Worm (Caenorhabditis elegans) whole organism, L3 larva: ENCODE measurements around the gene Y82E9BR.10.
"Not testable (repeated sequence)": the region's sequence is repeated elsewhere in the genome, so short reads cannot be mapped to it uniquely, and the experiment has no call there.

Experiments
- R02D3.7 ChIP-seq: fragments of 150-350 bp; optimal IDR thresholded peaks from 2 replicates; lab custom pipeline; 2014; ENCODE audit warnings: missing biosample characterization, missing genetic modification characterization
- ZK546.5 ChIP-seq: sonication (generic microtip); optimal IDR thresholded peaks from 2 replicates; lab custom pipeline; 2017; ENCODE audit warnings: missing biosample characterization, missing genetic modification characterization
- aly-2 ChIP-seq: fragments of 150-350 bp; optimal IDR thresholded peaks from 2 replicates; lab custom pipeline; 2014; ENCODE audit warnings: missing biosample characterization, missing genetic modification characterization
- ama-1 ChIP-seq: fragments of 150-350 bp; optimal IDR thresholded peaks from 2 replicates; lab custom pipeline; 2018
- ceh-16 ChIP-seq: sonication (generic microtip); optimal IDR thresholded peaks from 2 replicates; lab custom pipeline; 2017; ENCODE audit warnings: missing biosample characterization, missing genetic modification characterization
- ceh-28 ChIP-seq: fragments of 150-350 bp; optimal IDR thresholded peaks from 2 replicates; lab custom pipeline; 2014; ENCODE audit warnings: missing biosample characterization, missing genetic modification reagents, missing genetic modification characterization
- ceh-82 ChIP-seq: fragments of 150-350 bp; optimal IDR thresholded peaks from 2 replicates; lab custom pipeline; 2014; ENCODE audit warnings: missing biosample characterization, missing genetic modification characterization
- ceh-9 ChIP-seq: sonication (generic microtip); optimal IDR thresholded peaks from 2 replicates; lab custom pipeline; 2018; ENCODE audit warnings: missing biosample characterization, missing genetic modification characterization
- daf-12 ChIP-seq: fragments of 150-350 bp; optimal IDR thresholded peaks from 2 replicates; lab custom pipeline; 2014; ENCODE audit warnings: missing biosample characterization, missing genetic modification reagents, missing genetic modification characterization
- elt-3 ChIP-seq, 3 experiments: fragments of 150-350 bp in 1 of 3; sonication (generic microtip) in 2 of 3; optimal IDR thresholded peaks; 2 replicates in 2 of 3; 4 replicates in 1 of 3; lab custom pipeline; 2014 to 2017; ENCODE audit warnings: missing biosample characterization in 3 of 3, missing genetic modification characterization in 3 of 3
- fkh-10 ChIP-seq: sonication (generic microtip); optimal IDR thresholded peaks from 2 replicates; lab custom pipeline; 2017; ENCODE audit warnings: missing biosample characterization, missing genetic modification reagents, missing genetic modification characterization
- fkh-2 ChIP-seq: fragments of 150-350 bp; optimal IDR thresholded peaks from 2 replicates; lab custom pipeline; 2014; ENCODE audit warnings: missing biosample characterization, missing genetic modification reagents, missing genetic modification characterization
- fos-1 ChIP-seq: fragments of 150-350 bp; optimal IDR thresholded peaks from 2 replicates; lab custom pipeline; 2014; ENCODE audit warnings: missing biosample characterization, missing genetic modification characterization
- jun-1 ChIP-seq: fragments of 150-350 bp; optimal IDR thresholded peaks from 2 replicates; lab custom pipeline; 2014; ENCODE audit warnings: missing biosample characterization, missing genetic modification reagents, missing genetic modification characterization
- lin-39 ChIP-seq: fragments of 150-350 bp; optimal IDR thresholded peaks from 2 replicates; lab custom pipeline; 2018; ENCODE audit warnings: missing biosample characterization, missing genetic modification reagents, missing genetic modification characterization
- lsy-12 ChIP-seq: sonication (generic microtip); optimal IDR thresholded peaks from 2 replicates; lab custom pipeline; 2016; ENCODE audit warnings: mild to moderate bottlenecking, missing genetic modification characterization, missing compliant biosample characterization
- mdl-1 ChIP-seq: fragments of 150-350 bp; optimal IDR thresholded peaks from 2 replicates; lab custom pipeline; 2014; ENCODE audit warnings: missing biosample characterization, missing genetic modification characterization
- mml-1 ChIP-seq: fragments of 150-350 bp; sonication (generic microtip); optimal IDR thresholded peaks from 3 replicates; lab custom pipeline; 2014; ENCODE audit warnings: missing biosample characterization, missing genetic modification characterization
- nhr-11 ChIP-seq: fragments of 150-350 bp; optimal IDR thresholded peaks from 2 replicates; lab custom pipeline; 2014; ENCODE audit warnings: missing biosample characterization, missing genetic modification characterization
- nhr-12 ChIP-seq: fragments of 150-350 bp; optimal IDR thresholded peaks from 2 replicates; lab custom pipeline; 2014; ENCODE audit warnings: missing biosample characterization, missing genetic modification characterization
- nhr-23 ChIP-seq: fragments of 150-350 bp; optimal IDR thresholded peaks from 2 replicates; lab custom pipeline; 2014; ENCODE audit warnings: missing biosample characterization, missing genetic modification reagents, missing genetic modification characterization
- nhr-237 ChIP-seq: fragments of 150-350 bp; optimal IDR thresholded peaks from 2 replicates; lab custom pipeline; 2014; ENCODE audit warnings: missing biosample characterization, missing genetic modification characterization
- nhr-25 ChIP-seq: sonication (generic microtip); optimal IDR thresholded peaks from 2 replicates; lab custom pipeline; 2017; ENCODE audit warnings: missing biosample characterization, missing genetic modification characterization
- nhr-28 ChIP-seq: fragments of 150-350 bp; optimal IDR thresholded peaks from 2 replicates; lab custom pipeline; 2014; ENCODE audit warnings: missing biosample characterization, missing genetic modification characterization
- nhr-67 ChIP-seq: fragments of 150-350 bp; optimal IDR thresholded peaks from 2 replicates; lab custom pipeline; 2014; ENCODE audit warnings: missing biosample characterization, missing genetic modification characterization
- pha-4 ChIP-seq: fragments of 150-350 bp; optimal IDR thresholded peaks from 2 replicates; lab custom pipeline; 2014; ENCODE audit warnings: missing biosample characterization, missing genetic modification reagents, missing genetic modification characterization
- pqm-1 ChIP-seq: fragments of 150-350 bp; optimal IDR thresholded peaks from 2 replicates; lab custom pipeline; 2017; ENCODE audit warnings: missing biosample characterization, missing genetic modification characterization, inconsistent platforms
- unc-62 ChIP-seq: fragments of 150-350 bp; sonication (generic microtip); optimal IDR thresholded peaks from 4 replicates; lab custom pipeline; 2014; ENCODE audit warnings: missing biosample characterization, missing genetic modification reagents, missing genetic modification characterization
- ztf-11 ChIP-seq: fragments of 150-350 bp; optimal IDR thresholded peaks from 2 replicates; lab custom pipeline; 2014; ENCODE audit warnings: missing biosample characterization, missing genetic modification characterization
- ztf-4 ChIP-seq: fragments of 150-350 bp; optimal IDR thresholded peaks from 2 replicates; lab custom pipeline; 2014; ENCODE audit warnings: missing biosample characterization, missing genetic modification characterization

Gene Y82E9BR.10

ce11 chrIII:1383483-1383882, 8.1 kb upstream of the Y82E9BR.10 start:
- TF ChIP-seq nhr-28 (tag; lab: Kevin White, UChicago) (no peak), lin-39 (tag; lab: Kevin White, UChicago) (no peak), ceh-16 (no peak), ztf-4 (tag; lab: Kevin White, UChicago) (no peak), nhr-237 (tag; lab: Kevin White, UChicago) (no peak), ceh-28 (no peak), pqm-1 (tag; lab: Kevin White, UChicago) (no peak), ama-1 (lab: Kevin White, UChicago) (no peak), fkh-2 (no peak)

- TF ChIP-seq nhr-12 (no peak), nhr-23 (tag; lab: Kevin White, UChicago) (no peak), nhr-25 (no peak), unc-62 (no peak), ama-1 (lab: Kevin White, UChicago) (no peak), ceh-9 (tag; lab: Kevin White, UChicago) (no peak), ztf-11 (tag; lab: Kevin White, UChicago) (no peak), lsy-12 (no peak), jun-1 (tag; lab: Kevin White, UChicago) (no peak), ZK546.5 (tag; lab: Kevin White, UChicago) (no peak), nhr-237 (tag; lab: Kevin White, UChicago) (no peak), nhr-67 (no peak), ceh-28 (no peak), nhr-11 (tag; lab: Kevin White, UChicago) (no peak), mml-1 (tag; lab: Kevin White, UChicago) (no peak), pha-4 (tag; lab: Kevin White, UChicago) (no peak), R02D3.7 (no peak), ceh-82 (no peak)
These were observed 5.3 kb upstream of the Y82E9BR.10 start, which contains the start of the genes pals-21 and Y82E9BR.6 for ce11 chrIII:1380535-1381274. Gene pals-21 (minus strand): TSS chrIII:1380635. Gene Y82E9BR.6 (plus strand): TSS chrIII:1381224.

- not testable (repeated sequence) for TF ChIP-seq mdl-1 (tag; lab: Kevin White, UChicago); fkh-10; daf-12
These were observed 2.5 kb upstream of the Y82E9BR.10 start, which contains the start of gene pals-40 for ce11 chrIII:1377903-1378302. Gene pals-40 (minus strand): TSS chrIII:1378003.

- TF ChIP-seq elt-3 (tag; optimal IDR thresholded peaks at IDR 0.05; lab: Kevin White, UChicago) (no peak), ceh-28 (no peak), nhr-12 (no peak)
These were observed 1.0 kb downstream of the Y82E9BR.10 start, which contains the start of gene Y82E9BR.20 for ce11 chrIII:1374355-1374807. Gene Y82E9BR.20 (plus strand): TSS chrIII:1374405.

ce11 chrIII:1372563-1372962, 2.8 kb downstream of the Y82E9BR.10 start:
- TF ChIP-seq daf-12, result no peak

- TF ChIP-seq ceh-9 (tag; lab: Kevin White, UChicago) (no peak), unc-62 (no peak), pqm-1 (tag; lab: Kevin White, UChicago) (no peak), elt-3 (tag; optimal IDR thresholded peaks at IDR 0.05; lab: Kevin White, UChicago) (no peak)
These were observed 15.7 kb downstream of the Y82E9BR.10 start, which contains the start of gene Y82E9BR.9 for ce11 chrIII:1359669-1360068. Gene Y82E9BR.9 (minus strand): TSS chrIII:1359769.

ce11 chrIII:1357973-1358372, 17.4 kb downstream of the Y82E9BR.10 start, which contains the start of gene Y82E9BR.8:
Gene Y82E9BR.8 (minus strand): TSS chrIII:1358073.
- TF ChIP-seq aly-2, ztf-4, fos-1 (tag; lab: Kevin White, UChicago): not testable (repeated sequence)
